Fruit fly (Drosophila melanogaster): Measurements from ENCODE around the gene CG5783.

Gene CG5783

DNA sequence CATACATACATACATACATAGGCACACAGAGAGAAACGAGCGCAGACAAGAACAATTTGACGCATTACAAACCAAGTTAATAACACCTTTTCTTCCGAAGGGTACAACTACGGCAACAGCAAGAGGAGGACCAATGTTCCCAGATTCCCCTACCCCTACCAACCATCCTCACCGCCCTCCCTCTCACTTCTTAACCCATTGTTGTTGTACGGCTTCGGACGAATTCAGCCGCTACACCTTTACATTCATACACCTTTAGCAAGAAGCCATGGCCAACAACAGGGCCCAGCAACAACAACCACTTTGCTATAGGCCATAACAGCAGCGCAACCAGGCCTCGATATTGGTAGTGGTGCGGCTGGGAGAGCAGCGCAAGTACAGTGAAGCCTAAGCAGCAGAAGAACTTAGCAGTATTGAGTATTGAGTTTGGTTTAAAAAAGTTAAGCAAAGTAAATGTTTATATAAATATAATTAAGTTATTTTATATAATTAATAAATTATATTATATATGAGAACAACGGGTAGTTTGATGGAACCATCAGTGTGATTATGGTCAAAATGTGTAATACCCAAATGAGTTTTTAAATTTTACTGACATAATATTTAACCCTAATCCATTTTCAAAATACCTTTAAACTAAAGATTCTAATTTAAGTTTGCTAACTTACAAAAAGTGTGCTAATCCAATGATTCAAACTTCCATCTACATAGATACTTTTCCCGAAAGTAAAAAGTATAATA, 5.3 kb upstream of the CG5783 start:
- TF ChIP-seq chm (GFP tag; IDR thresholded peaks at IDR 0.05), result peak; percentile 57; the same call in 1 of the 2 replicates
- no peak for TF ChIP-seq hb (GFP tag; IDR thresholded peaks at IDR 0.05; ENCODE audit: partially characterized antibody)
- no peak for TF ChIP-seq dm (GFP tag; optimal IDR thresholded peaks at IDR 0.05)
- TF ChIP-seq stwl (tag; optimal IDR thresholded peaks at IDR 0.05), result no peak
- no peak for TF ChIP-seq Scr (GFP tag; IDR thresholded peaks at IDR 0.05; ENCODE audit: partially characterized antibody)
- TF ChIP-seq CG4328 (GFP tag; optimal IDR thresholded peaks at IDR 0.05), result no peak
- no peak for TF ChIP-seq CG7745 (tag; optimal IDR thresholded peaks at IDR 0.05)
- TF ChIP-seq CG7928 (GFP tag; optimal IDR thresholded peaks at IDR 0.05), result no peak
- peak; percentile 28; the same call in 1 of the 2 replicates for TF ChIP-seq CG10366 (GFP tag; IDR thresholded peaks at IDR 0.05)
- TF ChIP-seq zen (tag; optimal IDR thresholded peaks at IDR 0.05), result no peak
- peak; percentile 72 for TF ChIP-seq Aef1 (GFP tag; IDR thresholded peaks at IDR 0.05)
- no peak for TF ChIP-seq CG8924 (tag; optimal IDR thresholded peaks at IDR 0.05)
- TF ChIP-seq Med (GFP tag), result peak; percentile 86
- no peak for TF ChIP-seq CG12299 (tag; optimal IDR thresholded peaks at IDR 0.05)
- no peak for TF ChIP-seq CG2116 (GFP tag; optimal IDR thresholded peaks at IDR 0.05)
- TF ChIP-seq Ravus (GFP tag; IDR thresholded peaks at IDR 0.05), result no peak; the same call in 1 of the 2 replicates
- TF ChIP-seq CG12744 (GFP tag; optimal IDR thresholded peaks at IDR 0.05), result no peak
- TF ChIP-seq CG14014 (GFP tag; IDR thresholded peaks at IDR 0.05), result 0 out of 2 replicates have a peak, but pooled peaks have one; percentile 49
- TF ChIP-seq gem (tag; optimal IDR thresholded peaks at IDR 0.05), result peak; percentile 52
- no peak for TF ChIP-seq CG5953 (GFP tag; IDR thresholded peaks at IDR 0.05)
- TF ChIP-seq CG9797 (GFP tag; optimal IDR thresholded peaks at IDR 0.05), result no peak
- no peak for TF ChIP-seq twi (tag; optimal IDR thresholded peaks at IDR 0.05)
- no peak for TF ChIP-seq CG8290 (GFP tag; optimal IDR thresholded peaks at IDR 0.05)
- TF ChIP-seq CG8290 (tag; optimal IDR thresholded peaks at IDR 0.05), result peak in 1 of 2 experiments; percentile 58
- TF ChIP-seq gce (GFP tag; IDR thresholded peaks at IDR 0.05), result 0 out of 3 replicates have a peak, but pooled peaks have one; percentile 5
- no peak for TF ChIP-seq slou (GFP tag; optimal IDR thresholded peaks at IDR 0.05)
- no peak for TF ChIP-seq pum (GFP tag; optimal IDR thresholded peaks at IDR 0.05)
- peak; percentile 19 for TF ChIP-seq CG1603 (tag; optimal IDR thresholded peaks at IDR 0.05)
- TF ChIP-seq kah (GFP tag; optimal IDR thresholded peaks at IDR 0.05), result no peak
- TF ChIP-seq CG8281 (tag; optimal IDR thresholded peaks at IDR 0.05), result no peak
- TF ChIP-seq Drgx (GFP tag; IDR thresholded peaks at IDR 0.05), result peak; percentile 60; the same call in 1 of the 2 replicates
- no peak for TF ChIP-seq CG14965 (GFP tag; optimal IDR thresholded peaks at IDR 0.05; ENCODE audit: borderline replicate concordance)
- no peak for TF ChIP-seq CG13287 (GFP tag; IDR thresholded peaks at IDR 0.05; ENCODE audit: partially characterized antibody)
- no peak for TF ChIP-seq CG12236 (GFP tag; optimal IDR thresholded peaks at IDR 0.05)
- TF ChIP-seq CG18011 (GFP tag; optimal IDR thresholded peaks at IDR 0.05), result no peak
- TF ChIP-seq vvl (GFP tag; IDR thresholded peaks at IDR 0.05), result peak; percentile 74
- no peak for TF ChIP-seq Dad (GFP tag; optimal IDR thresholded peaks at IDR 0.05)
- TF ChIP-seq corto (GFP tag; optimal IDR thresholded peaks at IDR 0.05), result no peak
- peak; percentile 58 for TF ChIP-seq NfI (GFP tag; optimal IDR thresholded peaks at IDR 0.05)
- TF ChIP-seq Blimp-1 (GFP tag; optimal IDR thresholded peaks at IDR 0.05), result no peak
- no peak for TF ChIP-seq maf-S (GFP tag; optimal IDR thresholded peaks at IDR 0.05)
- peak; percentile 1 for TF ChIP-seq da (GFP tag; optimal IDR thresholded peaks at IDR 0.05)
- TF ChIP-seq Pdp1 (GFP tag; optimal IDR thresholded peaks at IDR 0.05), result peak in 1 of 2 experiments; percentile 48
- no peak for TF ChIP-seq Hand (GFP tag; optimal IDR thresholded peaks at IDR 0.05)
- TF ChIP-seq knrl (GFP tag; IDR thresholded peaks at IDR 0.05; ENCODE audit: partially characterized antibody), result no peak
- no peak for TF ChIP-seq gsb (GFP tag; IDR thresholded peaks at IDR 0.05)
- TF ChIP-seq gro (GFP tag; optimal IDR thresholded peaks at IDR 0.05), result no peak
- TF ChIP-seq CG10274 (GFP tag; optimal IDR thresholded peaks at IDR 0.05), result no peak
- no peak for TF ChIP-seq CG6272 (GFP tag; IDR thresholded peaks at IDR 0.05)

Data from whole organism, embryonic.